Worm (Caenorhabditis elegans) whole organism, L4 larva: ENCODE results near the gene R10H10.4.

ENCODE experiments used
- F37D6.2 ChIP-seq: sonication (generic microtip); optimal IDR thresholded peaks from 2 replicates; lab custom pipeline; 2016; ENCODE audit warnings: mild to moderate bottlenecking, missing genetic modification characterization, missing compliant biosample characterization
- T26A8.4 ChIP-seq: fragments of 200-800 bp; sonication (Bioruptor generic); IDR thresholded peaks from 2 replicates; pipeline ENCODE4 v1.3.6; 2022; ENCODE audit warnings: missing genetic modification characterization, missing compliant biosample characterization
- Y105C5A.15 ChIP-seq: fragments of 200-800 bp; sonication (Bioruptor generic); IDR thresholded peaks from 2 replicates; pipeline ENCODE4 v1.3.6; 2022; ENCODE audit warnings: missing genetic modification characterization, missing compliant biosample characterization
- Y48G9A.11 ChIP-seq: fragments of 200-800 bp; sonication (Bioruptor generic); IDR thresholded peaks from 2 replicates; pipeline ENCODE4 v1.3.6; 2022; ENCODE audit warnings: missing genetic modification reagents, missing genetic modification characterization, missing compliant biosample characterization
- Y5F2A.4 ChIP-seq: fragments of 200-800 bp; sonication (Bioruptor generic); optimal IDR thresholded peaks from 2 replicates; lab custom pipeline; 2018; ENCODE audit warnings: mild to moderate bottlenecking, missing genetic modification characterization, missing compliant biosample characterization
- ZK337.2 ChIP-seq: fragments of 200-800 bp; sonication (Bioruptor generic); IDR thresholded peaks from 2 replicates; pipeline ENCODE4 v1.3.6; 2022; ENCODE audit warnings: missing genetic modification reagents, missing genetic modification characterization, missing compliant biosample characterization
- aha-1 ChIP-seq: fragments of 150-350 bp; peaks from one replicate; lab custom pipeline; 2014; ENCODE audit warnings: missing biosample characterization, missing genetic modification characterization
- aly-2 ChIP-seq: sonication (generic microtip); optimal IDR thresholded peaks from 2 replicates; lab custom pipeline; 2018; ENCODE audit warnings: missing biosample characterization, missing genetic modification characterization
- ceh-20 ChIP-seq: fragments of 200-800 bp; sonication (Bioruptor generic); IDR thresholded peaks from 2 replicates; pipeline ENCODE4 v1.3.6; 2022; ENCODE audit warnings: missing genetic modification reagents, missing genetic modification characterization, missing compliant biosample characterization
- ceh-28 ChIP-seq: fragments of 150-350 bp; optimal IDR thresholded peaks from 2 replicates; lab custom pipeline; 2014; ENCODE audit warnings: missing biosample characterization, missing genetic modification reagents, missing genetic modification characterization
- ces-1 ChIP-seq: fragments of 150-350 bp; sonication (generic microtip); optimal IDR thresholded peaks from 4 replicates; lab custom pipeline; 2014; ENCODE audit warnings: missing biosample characterization, missing genetic modification reagents, missing genetic modification characterization
- ctbp-1 ChIP-seq: fragments of 200-800 bp; sonication (Bioruptor generic); IDR thresholded peaks from 2 replicates; pipeline ENCODE4 v1.3.6; 2022; ENCODE audit warnings: missing genetic modification reagents, missing genetic modification characterization, missing compliant biosample characterization
- daf-12 ChIP-seq: fragments of 150-350 bp; optimal IDR thresholded peaks from 2 replicates; lab custom pipeline; 2014; ENCODE audit warnings: missing biosample characterization, missing genetic modification reagents, missing genetic modification characterization
- daf-16 ChIP-seq, 3 experiments: sonication (generic microtip); optimal IDR thresholded peaks; 2 replicates each; lab custom pipeline; 2016 to 2017; ENCODE audit warnings: missing genetic modification characterization in 3 of 3, missing genetic modification reagents in 3 of 3, mild to moderate bottlenecking in 2 of 3, missing compliant biosample characterization in 2 of 3, missing biosample characterization in 1 of 3, moderate library complexity in 1 of 3
- dpl-1 ChIP-seq: fragments of 150-350 bp; optimal IDR thresholded peaks from 2 replicates; lab custom pipeline; 2014; ENCODE audit warnings: missing biosample characterization, missing genetic modification reagents, missing genetic modification characterization
- dve-1 ChIP-seq: sonication (generic microtip); optimal IDR thresholded peaks from 2 replicates; lab custom pipeline; 2017; ENCODE audit warnings: antibody characterized with exemption, mild to moderate bottlenecking, missing genetic modification characterization, missing compliant biosample characterization; ENCODE audit not compliant: insufficient read depth
- egl-43 ChIP-seq: fragments of 200-800 bp; sonication (Bioruptor generic); IDR thresholded peaks from 2 replicates; pipeline ENCODE4 v1.3.6; 2022; ENCODE audit warnings: missing genetic modification reagents, missing genetic modification characterization, missing compliant biosample characterization
- fkh-10 ChIP-seq: fragments of 150-350 bp; optimal IDR thresholded peaks from 2 replicates; lab custom pipeline; 2014; ENCODE audit warnings: missing biosample characterization, missing genetic modification reagents, missing genetic modification characterization
- fos-1 ChIP-seq: fragments of 150-350 bp; optimal IDR thresholded peaks from 2 replicates; lab custom pipeline; 2014; ENCODE audit warnings: missing biosample characterization, missing genetic modification characterization
- gei-8 ChIP-seq: fragments of 200-800 bp; sonication (Bioruptor generic); optimal IDR thresholded peaks from 2 replicates; lab custom pipeline; 2018; ENCODE audit warnings: mild to moderate bottlenecking, missing genetic modification characterization, missing compliant biosample characterization
- hlh-11 ChIP-seq: fragments of 200-800 bp; sonication (Bioruptor generic); optimal IDR thresholded peaks from 2 replicates; lab custom pipeline; 2018; ENCODE audit warnings: mild to moderate bottlenecking, missing genetic modification characterization, missing compliant biosample characterization
- hmg-1.1 ChIP-seq: fragments of 200-800 bp; sonication (Bioruptor generic); IDR thresholded peaks from 2 replicates; pipeline ENCODE4 v1.3.6; 2022; ENCODE audit warnings: missing genetic modification reagents, missing genetic modification characterization, missing compliant biosample characterization
- jun-1 ChIP-seq: fragments of 150-350 bp; optimal IDR thresholded peaks from 2 replicates; lab custom pipeline; 2014; ENCODE audit warnings: missing biosample characterization, missing genetic modification reagents, missing genetic modification characterization
- lir-3 ChIP-seq: sonication (generic microtip); optimal IDR thresholded peaks from 2 replicates; lab custom pipeline; 2016; ENCODE audit warnings: mild to moderate bottlenecking, missing genetic modification characterization, missing compliant biosample characterization
- mdl-1 ChIP-seq, 2 experiments: fragments of 150-350 bp in 1 of 2; sonication (generic microtip) in 1 of 2; optimal IDR thresholded peaks; 2 replicates each; lab custom pipeline; 2014 to 2017; ENCODE audit warnings: missing biosample characterization in 2 of 2, missing genetic modification characterization in 2 of 2
- mep-1 ChIP-seq: fragments of 150-350 bp; sonication (generic microtip); optimal IDR thresholded peaks from 3 replicates; lab custom pipeline; 2014; ENCODE audit warnings: missing biosample characterization, missing genetic modification characterization
- mxl-2 ChIP-seq: fragments of 200-800 bp; sonication (Bioruptor generic); conservative IDR thresholded peaks from 2 replicates; pipeline ENCODE4 v1.3.6; 2022; ENCODE audit warnings: missing genetic modification reagents, missing genetic modification characterization, missing compliant biosample characterization
- nhr-10 ChIP-seq: fragments of 150-350 bp; optimal IDR thresholded peaks from 2 replicates; lab custom pipeline; 2014; ENCODE audit warnings: missing biosample characterization, missing genetic modification characterization
- nhr-102 ChIP-seq: sonication (generic microtip); optimal IDR thresholded peaks from 2 replicates; lab custom pipeline; 2016; ENCODE audit warnings: mild to moderate bottlenecking, missing genetic modification characterization, moderate library complexity, missing compliant biosample characterization
- nhr-11 ChIP-seq: fragments of 150-350 bp; optimal IDR thresholded peaks from 2 replicates; lab custom pipeline; 2014; ENCODE audit warnings: missing biosample characterization, missing genetic modification characterization
- nhr-111 ChIP-seq: fragments of 200-800 bp; sonication (Bioruptor generic); optimal IDR thresholded peaks from 2 replicates; lab custom pipeline; 2018; ENCODE audit warnings: mild to moderate bottlenecking, missing genetic modification characterization, missing compliant biosample characterization
- nhr-28 ChIP-seq: fragments of 150-350 bp; optimal IDR thresholded peaks from 2 replicates; lab custom pipeline; 2014; ENCODE audit warnings: missing biosample characterization, missing genetic modification characterization
- nhr-42 ChIP-seq: fragments of 200-800 bp; sonication (Bioruptor generic); IDR thresholded peaks from 2 replicates; pipeline ENCODE4 v1.3.6; 2022; ENCODE audit warnings: missing genetic modification characterization, missing compliant biosample characterization
- nhr-6 ChIP-seq: fragments of 150-350 bp; optimal IDR thresholded peaks from 2 replicates; lab custom pipeline; 2014; ENCODE audit warnings: missing biosample characterization, missing genetic modification characterization
- pha-4 ChIP-seq, 2 experiments: fragments of 150-350 bp in 1 of 2; fragments of 200-800 bp in 1 of 2; sonication (Bioruptor generic) in 1 of 2; IDR thresholded peaks in 1 of 2; optimal IDR thresholded peaks in 1 of 2; 2 replicates each; pipeline versions ENCODE4 v1.3.6 to Lab custom; 2014 to 2022; ENCODE audit warnings: missing genetic modification characterization in 2 of 2, missing genetic modification reagents in 2 of 2, missing biosample characterization in 1 of 2, missing compliant biosample characterization in 1 of 2
- pqm-1 ChIP-seq: sonication (generic microtip); optimal IDR thresholded peaks from 2 replicates; lab custom pipeline; 2017; ENCODE audit warnings: missing biosample characterization, missing genetic modification characterization
- sdz-12 ChIP-seq: fragments of 200-800 bp; sonication (Bioruptor generic); optimal IDR thresholded peaks from 2 replicates; lab custom pipeline; 2018; ENCODE audit warnings: mild to moderate bottlenecking, missing genetic modification characterization, missing compliant biosample characterization
- skn-1 ChIP-seq: fragments of 150-350 bp; optimal IDR thresholded peaks from 2 replicates; lab custom pipeline; 2014; ENCODE audit warnings: missing biosample characterization, missing genetic modification characterization
- tag-97 ChIP-seq: fragments of 200-800 bp; sonication (Bioruptor generic); IDR thresholded peaks from 2 replicates; pipeline ENCODE4 v1.3.6; 2022; ENCODE audit warnings: missing genetic modification characterization, missing compliant biosample characterization
- unc-62 ChIP-seq, 3 experiments: fragments of 150-350 bp in 1 of 3; sonication (generic microtip); optimal IDR thresholded peaks in 2 of 3; peaks in 1 of 3; 1 replicate in 1 of 3; 2 replicates in 2 of 3; lab custom pipeline; 2014 to 2017; ENCODE audit warnings: missing biosample characterization in 3 of 3, missing genetic modification characterization in 3 of 3, missing genetic modification reagents in 3 of 3, missing genotype in 1 of 3
- vab-7 ChIP-seq: fragments of 200-800 bp; sonication (Bioruptor generic); IDR thresholded peaks from 2 replicates; pipeline ENCODE4 v1.3.6; 2022; ENCODE audit warnings: missing genetic modification reagents, missing genetic modification characterization, missing compliant biosample characterization
- zip-11 ChIP-seq: fragments of 200-800 bp; sonication (Bioruptor generic); IDR thresholded peaks from 2 replicates; pipeline ENCODE4 v1.3.6; 2022; ENCODE audit warnings: missing genetic modification characterization, missing compliant biosample characterization
- zip-2 ChIP-seq: fragments of 150-350 bp; optimal IDR thresholded peaks from 2 replicates; lab custom pipeline; 2014; ENCODE audit warnings: missing biosample characterization, missing genetic modification characterization
- ztf-11 ChIP-seq: fragments of 150-350 bp; optimal IDR thresholded peaks from 2 replicates; lab custom pipeline; 2014; ENCODE audit warnings: missing biosample characterization, missing genetic modification characterization
- ztf-7 ChIP-seq: fragments of 150-350 bp; optimal IDR thresholded peaks from 2 replicates; lab custom pipeline; 2014; ENCODE audit warnings: missing biosample characterization, missing genetic modification characterization

The R10H10.4 gene

ce11 chrIV:10398244-10398643, 3.5 kb upstream of the R10H10.4 start:
- TF ChIP-seq aha-1 (tag; lab: Kevin White, UChicago), result peak; percentile 95
- 0 out of 2 replicates have a peak, but pooled peaks have one; percentile 22 for TF ChIP-seq ctbp-1 (GFP tag; lab: Robert Waterston, UW)
- TF ChIP-seq ces-1 (GFP tag; lab: Kevin White, UChicago), result peak; percentile 28
- 0 out of 2 replicates have a peak, but pooled peaks have one; percentile 7 for TF ChIP-seq hmg-1.1 (GFP tag; lab: Robert Waterston, UW)
- no peak for TF ChIP-seq daf-12 (tag; lab: Kevin White, UChicago)

- peak; percentile 38 for TF ChIP-seq ces-1 (GFP tag; lab: Kevin White, UChicago)
- no peak for TF ChIP-seq mxl-2
- TF ChIP-seq mdl-1 (tag; optimal IDR thresholded peaks at IDR 0.05; lab: Kevin White, UChicago), result no peak
- TF ChIP-seq fkh-10 (GFP tag; lab: Kevin White, UChicago), result peak; percentile 10
- TF ChIP-seq, all 104 proteins: peak for 2
Measured at ce11 chrIV:10396827-10397226, 2.1 kb upstream of the R10H10.4 start.

- TF ChIP-seq vab-7 (no peak), nhr-28 (tag; lab: Kevin White, UChicago) (no peak), unc-62 (GFP tag; optimal IDR thresholded peaks at IDR 0.05 in 1 of 2; lab: Kevin White, UChicago) (peak in 1 of 2 experiments; percentile 24), unc-62 (tag; optimal IDR thresholded peaks at IDR 0.05; lab: Kevin White, UChicago) (no peak)
Measured at ce11 chrIV:10391827-10392226, 2.9 kb downstream of the R10H10.4 start, which contains the start of gene spe-26. spe-26 (minus strand) TSS chrIV:10391927.

- TF ChIP-seq Y5F2A.4 (no peak), ztf-11 (no peak), tag-97 (GFP tag; lab: Robert Waterston, UW) (no peak), nhr-10 (tag; lab: Kevin White, UChicago) (no peak), skn-1 (tag; lab: Kevin White, UChicago) (no peak), aha-1 (tag; lab: Kevin White, UChicago) (peak; percentile 12), T26A8.4 (GFP tag; lab: Robert Waterston, UW) (no peak), jun-1 (no peak), zip-2 (tag; lab: Kevin White, UChicago) (no peak), gei-8 (GFP tag; lab: Kevin White, UChicago) (no peak), nhr-11 (tag; lab: Kevin White, UChicago) (no peak), nhr-6 (tag; lab: Kevin White, UChicago) (no peak), lir-3 (no peak), egl-43 (GFP tag; lab: Robert Waterston, UW) (no peak), hmg-1.1 (GFP tag; lab: Robert Waterston, UW) (no peak), ceh-20 (no peak), dpl-1 (no peak), F37D6.2 (no peak), nhr-102 (no peak), daf-16 (GFP tag; optimal IDR thresholded peaks at IDR 0.05; lab: Kevin White, UChicago) (no peak), daf-16 (tag; optimal IDR thresholded peaks at IDR 0.05; lab: Kevin White, UChicago) (peak; percentile 26), ceh-28 (tag; lab: Kevin White, UChicago) (no peak), pha-4 (GFP tag; IDR thresholded peaks at IDR 0.05; lab: Robert Waterston, UW) (no peak), pha-4 (tag; optimal IDR thresholded peaks at IDR 0.05; lab: Kevin White, UChicago) (no peak), dve-1 (tag; lab: Kevin White, UChicago) (peak; percentile 50), ztf-7 (tag; lab: Kevin White, UChicago) (no peak), Y105C5A.15 (GFP tag; lab: Robert Waterston, UW) (no peak), fos-1 (no peak), aly-2 (no peak), ZK337.2 (no peak), zip-11 (GFP tag; lab: Robert Waterston, UW) (no peak), mep-1 (tag; lab: Kevin White, UChicago) (no peak), nhr-42 (GFP tag; lab: Robert Waterston, UW) (no peak), nhr-28 (tag; lab: Kevin White, UChicago) (peak; percentile 69), sdz-12 (GFP tag; lab: Kevin White, UChicago) (no peak), hlh-11 (peak; percentile 22), nhr-111 (GFP tag; lab: Kevin White, UChicago) (no peak), pqm-1 (tag; lab: Kevin White, UChicago) (peak; percentile 97), Y48G9A.11 (no peak)
Measured at ce11 chrIV:10388263-10388662, 6.5 kb downstream of the R10H10.4 start, which contains the start of gene R10H10.3. R10H10.3 (plus strand) TSS chrIV:10388505.
